Fruit fly (Drosophila melanogaster) whole organism, embryonic: ENCODE measurements around the gene SoYb.

Experiments used
- Aef1 ChIP-seq: fragments of 200-800 bp; sonication (Bioruptor generic); IDR thresholded peaks from 3 replicates; pipeline ENCODE4 v1.3.6; 2022; ENCODE audit warnings: missing biosample characterization, missing genetic modification characterization
- Atf3 ChIP-seq: fragments of 200-800 bp; sonication (Bioruptor generic); optimal IDR thresholded peaks from 3 replicates; lab custom pipeline; 2016; ENCODE audit warnings: missing biosample characterization, missing genetic modification characterization
- BEAF-32 ChIP-seq: fragments of 200-800 bp; sonication (Bioruptor generic); optimal IDR thresholded peaks from 3 replicates; lab custom pipeline; 2017; ENCODE audit warnings: missing biosample characterization, missing genetic modification characterization, mild to moderate bottlenecking, moderate library complexity, missing genetic modification reagents
- Blimp-1 ChIP-seq: fragments of 200-800 bp; sonication (Bioruptor generic); optimal IDR thresholded peaks from 3 replicates; lab custom pipeline; 2018; ENCODE audit warnings: missing biosample characterization, missing genetic modification characterization, mild to moderate bottlenecking, moderate library complexity, missing genetic modification reagents
- CG13624 ChIP-seq: fragments of 200-800 bp; sonication (Bioruptor generic); optimal IDR thresholded peaks from 2 replicates; lab custom pipeline; 2016; ENCODE audit warnings: missing biosample characterization, missing genetic modification characterization
- CG15479 ChIP-seq: fragments of 200-800 bp; sonication (Bioruptor generic); optimal IDR thresholded peaks from 3 replicates; lab custom pipeline; 2019; ENCODE audit warnings: missing biosample characterization, mild to moderate bottlenecking, missing genetic modification characterization, moderate library complexity
- CG15601 ChIP-seq: fragments of 200-800 bp; sonication (Bioruptor generic); optimal IDR thresholded peaks from 3 replicates; lab custom pipeline; 2019; ENCODE audit warnings: missing biosample characterization, mild to moderate bottlenecking, missing genetic modification characterization, moderate library complexity
- CG16779 ChIP-seq: fragments of 200-800 bp; sonication (Bioruptor generic); IDR thresholded peaks from 2 replicates; pipeline ENCODE4 v1.3.6; 2022; ENCODE audit warnings: missing biosample characterization, missing genetic modification characterization
- CG16815 ChIP-seq: fragments of 200-800 bp; sonication (Bioruptor generic); optimal IDR thresholded peaks from 3 replicates; lab custom pipeline; 2017; ENCODE audit warnings: missing biosample characterization, mild to moderate bottlenecking, missing genetic modification characterization
- CG17361 ChIP-seq: fragments of 200-800 bp; sonication (Bioruptor generic); IDR thresholded peaks from 3 replicates; pipeline ENCODE4 v1.3.6; 2022; ENCODE audit warnings: missing biosample characterization, missing genetic modification characterization
- CG17612 ChIP-seq: fragments of 200-800 bp; sonication (Bioruptor generic); IDR thresholded peaks from 2 replicates; pipeline ENCODE4 v1.3.6; 2022; ENCODE audit warnings: missing biosample characterization, missing genetic modification characterization
- CG18262 ChIP-seq: fragments of 200-800 bp; optimal IDR thresholded peaks from 3 replicates; lab custom pipeline; 2019; ENCODE audit warnings: missing biosample characterization, mild to moderate bottlenecking, missing genetic modification characterization, moderate library complexity
- CG18764 ChIP-seq: fragments of 200-800 bp; sonication (Bioruptor generic); optimal IDR thresholded peaks from 3 replicates; lab custom pipeline; 2016; ENCODE audit warnings: missing biosample characterization, missing genetic modification characterization
- CG2199 ChIP-seq: fragments of 200-800 bp; sonication (Bioruptor generic); IDR thresholded peaks from 3 replicates; pipeline ENCODE4 v1.3.6; 2022; ENCODE audit warnings: missing biosample characterization, missing genetic modification characterization
- CG5245 ChIP-seq: fragments of 200-800 bp; sonication (Bioruptor generic); optimal IDR thresholded peaks from 3 replicates; lab custom pipeline; 2016; ENCODE audit warnings: missing biosample characterization, missing genetic modification characterization
- CG6683 ChIP-seq: fragments of 200-800 bp; sonication (Bioruptor generic); optimal IDR thresholded peaks from 2 replicates; lab custom pipeline; 2017; ENCODE audit warnings: missing biosample characterization, mild to moderate bottlenecking, missing genetic modification characterization, missing genetic modification reagents
- CG6765 ChIP-seq: fragments of 200-800 bp; sonication (Bioruptor generic); optimal IDR thresholded peaks from 3 replicates; lab custom pipeline; 2017; ENCODE audit warnings: missing biosample characterization, mild to moderate bottlenecking, missing genetic modification characterization
- CG8944 ChIP-seq: fragments of 200-800 bp; sonication (Bioruptor generic); optimal IDR thresholded peaks from 3 replicates; lab custom pipeline; 2016; ENCODE audit warnings: missing biosample characterization, missing genetic modification characterization
- CG9797 ChIP-seq: fragments of 200-800 bp; sonication (Bioruptor generic); optimal IDR thresholded peaks from 3 replicates; lab custom pipeline; 2018; ENCODE audit warnings: missing biosample characterization, mild to moderate bottlenecking, missing genetic modification characterization
- CHES-1-like ChIP-seq: fragments of 200-800 bp; sonication (Bioruptor generic); optimal IDR thresholded peaks from 2 replicates; lab custom pipeline; 2016; ENCODE audit warnings: missing biosample characterization, missing genetic modification characterization
- CkIIα-i1 ChIP-seq: fragments of 200-800 bp; sonication (Bioruptor generic); IDR thresholded peaks from 2 replicates; pipeline ENCODE4 v1.3.6; 2022; ENCODE audit warnings: missing biosample characterization, missing genetic modification characterization
- D ChIP-seq, 2 experiments: fragments of 200-800 bp in 1 of 2; fragments of >200 bp in 1 of 2; sonication (Bioruptor generic) in 1 of 2; optimal IDR thresholded peaks; 2 replicates in 1 of 2; 3 replicates in 1 of 2; lab custom pipeline; 2017; ENCODE audit warnings: mild to moderate bottlenecking in 1 of 2, missing biosample characterization in 1 of 2, missing genetic modification characterization in 1 of 2, missing genetic modification reagents in 1 of 2
- Dek ChIP-seq: fragments of 200-800 bp; sonication (Bioruptor generic); optimal IDR thresholded peaks from 3 replicates; lab custom pipeline; 2019; ENCODE audit warnings: missing biosample characterization, mild to moderate bottlenecking, missing genetic modification characterization, moderate library complexity
- Dip2 ChIP-seq: fragments of 200-800 bp; sonication (Bioruptor generic); IDR thresholded peaks from 2 replicates; pipeline ENCODE4 v1.3.6; 2022; ENCODE audit warnings: missing biosample characterization, missing genetic modification characterization
- Dll ChIP-seq: fragments of 200-800 bp; sonication (Bioruptor generic); IDR thresholded peaks from 4 replicates; pipeline ENCODE4 v1.3.6; 2022; ENCODE audit warnings: missing biosample characterization, missing genetic modification characterization; ENCODE audit not compliant: partially characterized antibody
- HmgD ChIP-seq: fragments of 200-800 bp; sonication (Bioruptor generic); optimal IDR thresholded peaks from 3 replicates; lab custom pipeline; 2016; ENCODE audit warnings: missing biosample characterization, missing genetic modification characterization
- Ssrp ChIP-seq: fragments of 200-800 bp; sonication (Bioruptor generic); optimal IDR thresholded peaks from 2 replicates; lab custom pipeline; 2018; ENCODE audit warnings: missing biosample characterization, mild to moderate bottlenecking, missing genetic modification characterization, moderate library complexity
- TFAM ChIP-seq: fragments of 200-800 bp; sonication (Bioruptor generic); optimal IDR thresholded peaks from 2 replicates; lab custom pipeline; 2017; ENCODE audit warnings: missing biosample characterization, missing genetic modification characterization, inconsistent platforms
- Xrp1 ChIP-seq: fragments of 200-800 bp; sonication (Bioruptor generic); IDR thresholded peaks from 2 replicates; pipeline ENCODE4 v1.3.6; 2022; ENCODE audit warnings: missing biosample characterization, missing genetic modification characterization
- ac ChIP-seq: fragments of 200-800 bp; sonication (Bioruptor generic); optimal IDR thresholded peaks from 3 replicates; lab custom pipeline; 2017; ENCODE audit warnings: missing biosample characterization, mild to moderate bottlenecking, missing genetic modification characterization
- ara ChIP-seq: fragments of 200-800 bp; sonication (Bioruptor generic); IDR thresholded peaks from 2 replicates; pipeline ENCODE4 v1.3.6; 2022; ENCODE audit warnings: missing biosample characterization, missing genetic modification characterization
- chn ChIP-seq: fragments of 200-800 bp; sonication (Bioruptor generic); optimal IDR thresholded peaks from 2 replicates; lab custom pipeline; 2016; ENCODE audit warnings: missing biosample characterization, missing genetic modification characterization
- crc ChIP-seq: fragments of 200-800 bp; sonication (Bioruptor generic); optimal IDR thresholded peaks from 2 replicates; lab custom pipeline; 2016; ENCODE audit warnings: missing biosample characterization, missing genetic modification characterization
- croc ChIP-seq: fragments of 200-800 bp; sonication (Bioruptor generic); conservative IDR thresholded peaks from 3 replicates; pipeline ENCODE4 v1.3.6; 2022; ENCODE audit warnings: missing biosample characterization, missing genetic modification characterization
- dmrt11E ChIP-seq: fragments of 200-800 bp; sonication (Bioruptor generic); optimal IDR thresholded peaks from 3 replicates; lab custom pipeline; 2018; ENCODE audit warnings: missing biosample characterization, mild to moderate bottlenecking, missing genetic modification characterization, moderate library complexity
- exex ChIP-seq: fragments of 200-800 bp; sonication (Bioruptor generic); optimal IDR thresholded peaks from 4 replicates; lab custom pipeline; 2018; ENCODE audit warnings: missing biosample characterization, mild to moderate bottlenecking, missing genetic modification characterization, moderate library complexity
- grau ChIP-seq: fragments of 200-800 bp; optimal IDR thresholded peaks from 3 replicates; lab custom pipeline; 2019; ENCODE audit warnings: missing biosample characterization, mild to moderate bottlenecking, missing genetic modification characterization, moderate library complexity
- grn ChIP-seq: fragments of 200-800 bp; sonication (Bioruptor generic); optimal IDR thresholded peaks from 3 replicates; lab custom pipeline; 2017; ENCODE audit warnings: missing biosample characterization, missing genetic modification characterization
- jigr1 ChIP-seq: fragments of 200-800 bp; sonication (Bioruptor generic); IDR thresholded peaks from 3 replicates; pipeline ENCODE4 v1.3.6; 2022; ENCODE audit warnings: missing biosample characterization, missing genetic modification characterization
- klu ChIP-seq: fragments of 200-800 bp; sonication (Bioruptor generic); IDR thresholded peaks from 2 replicates; pipeline ENCODE4 v1.3.6; 2022; ENCODE audit warnings: missing biosample characterization, missing genetic modification characterization
- knrl ChIP-seq: fragments of 200-800 bp; sonication (Bioruptor generic); IDR thresholded peaks from 3 replicates; pipeline ENCODE4 v1.3.6; 2022; ENCODE audit warnings: missing biosample characterization, missing genetic modification characterization; ENCODE audit not compliant: partially characterized antibody
- lov ChIP-seq, 2 experiments: fragments of 200-800 bp in 1 of 2; fragments of >200 bp in 1 of 2; sonication (Bioruptor generic) in 1 of 2; IDR thresholded peaks in 1 of 2; optimal IDR thresholded peaks in 1 of 2; 2 replicates in 1 of 2; 3 replicates in 1 of 2; pipeline versions ENCODE4 v1.3.6 to Lab custom; 2017 to 2022; ENCODE audit warnings: missing biosample characterization in 1 of 2, missing genetic modification characterization in 1 of 2
- nmo ChIP-seq: fragments of 200-800 bp; sonication (Bioruptor generic); optimal IDR thresholded peaks from 2 replicates; lab custom pipeline; 2018; ENCODE audit warnings: missing biosample characterization, mild to moderate bottlenecking, missing genetic modification characterization, moderate library complexity
- odd ChIP-seq: fragments of 200-800 bp; sonication (Bioruptor generic); optimal IDR thresholded peaks from 2 replicates; lab custom pipeline; 2017; ENCODE audit warnings: missing biosample characterization, mild to moderate bottlenecking, missing genetic modification characterization
- org-1 ChIP-seq: fragments of 200-800 bp; sonication (Bioruptor generic); optimal IDR thresholded peaks from 2 replicates; lab custom pipeline; 2017; ENCODE audit warnings: missing biosample characterization, missing genetic modification characterization
- pita ChIP-seq: fragments of 200-800 bp; sonication (Bioruptor generic); optimal IDR thresholded peaks from 2 replicates; lab custom pipeline; 2017; ENCODE audit warnings: missing biosample characterization, mild to moderate bottlenecking, missing genetic modification characterization
- pnt ChIP-seq: fragments of 200-800 bp; sonication (Bioruptor generic); optimal IDR thresholded peaks from 3 replicates; lab custom pipeline; 2016; ENCODE audit warnings: missing biosample characterization, missing genetic modification characterization
- psq ChIP-seq: fragments of 200-800 bp; sonication (Bioruptor generic); optimal IDR thresholded peaks from 2 replicates; lab custom pipeline; 2017; ENCODE audit warnings: missing biosample characterization, missing genetic modification characterization
- sr ChIP-seq: fragments of 200-800 bp; sonication (Bioruptor generic); IDR thresholded peaks from 3 replicates; pipeline ENCODE4 v1.3.6; 2022; ENCODE audit warnings: missing biosample characterization, missing genetic modification characterization
- trh ChIP-seq: fragments of 200-800 bp; sonication (Bioruptor generic); optimal IDR thresholded peaks from 2 replicates; lab custom pipeline; 2016; ENCODE audit warnings: missing biosample characterization, missing genetic modification characterization
- vvl ChIP-seq: fragments of 200-800 bp; sonication (Bioruptor generic); IDR thresholded peaks from 2 replicates; pipeline ENCODE4 v1.3.6; 2022; ENCODE audit warnings: missing biosample characterization, missing genetic modification characterization

SoYb gene

DNA sequence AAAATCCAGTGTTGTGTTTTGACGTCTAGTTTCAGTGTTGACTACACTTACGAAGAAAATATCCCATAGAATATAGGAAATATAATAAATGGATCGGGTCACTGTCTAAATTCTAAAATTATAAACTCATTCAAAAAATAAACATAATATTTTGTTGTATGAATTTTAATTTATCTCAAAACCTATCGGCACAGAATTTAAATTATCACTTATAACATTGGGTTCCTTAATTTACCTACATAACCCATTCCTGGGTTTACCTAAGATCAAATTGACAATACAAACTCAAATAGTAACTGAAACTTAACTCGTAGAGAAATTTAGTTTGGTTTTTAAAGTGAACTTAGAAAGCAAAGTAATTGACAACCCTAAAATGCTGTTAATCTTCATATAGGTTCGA, 6.0 kb downstream of the SoYb start (continued):
- TF ChIP-seq odd (GFP tag; lab: Kevin White, UChicago) (no peak), exex (no peak), CG5245 (GFP tag; lab: Kevin White, UChicago) (no peak), Ssrp (tag; lab: Kevin White, UChicago) (peak; percentile 46), CG16815 (GFP tag; lab: Kevin White, UChicago) (peak; percentile 40), CG15601 (tag; lab: Kevin White, UChicago) (peak; percentile 29), Blimp-1 (GFP tag; lab: Kevin White, UChicago) (no peak), CHES-1-like (GFP tag; lab: Kevin White, UChicago) (no peak), CG6765 (no peak), pita (GFP tag; lab: Kevin White, UChicago) (no peak), pnt (GFP tag; lab: Kevin White, UChicago) (peak; percentile 11), klu (no peak), CkIIα-i1 (no peak), D (optimal IDR thresholded peaks at IDR 0.05; lab: Kevin White, UChicago) (no peak), D (GFP tag; optimal IDR thresholded peaks at IDR 0.05; lab: Kevin White, UChicago) (no peak), nmo (GFP tag; lab: Kevin White, UChicago) (peak; percentile 34), psq (no peak), BEAF-32 (GFP tag; lab: Kevin White, UChicago) (peak; percentile 14), CG18764 (GFP tag; lab: Kevin White, UChicago) (no peak), lov (optimal IDR thresholded peaks at IDR 0.05; lab: Kevin White, UChicago) (no peak), lov (GFP tag; IDR thresholded peaks at IDR 0.05; lab: Robert Waterston, UW) (no peak), CG6683 (GFP tag; lab: Kevin White, UChicago) (no peak), grau (tag; lab: Kevin White, UChicago) (peak; percentile 35), sr (GFP tag; lab: Robert Waterston, UW) (no peak), TFAM (no peak), Dip2 (no peak), knrl (no peak), chn (no peak), ara (no peak), dmrt11E (tag; lab: Kevin White, UChicago) (peak; percentile 51), vvl (GFP tag; lab: Robert Waterston, UW) (no peak), CG17612 (GFP tag; lab: Robert Waterston, UW) (no peak), trh (GFP tag; lab: Kevin White, UChicago) (no peak), jigr1 (GFP tag; lab: Robert Waterston, UW) (no peak), Atf3 (no peak), CG13624 (no peak), HmgD (GFP tag; lab: Kevin White, UChicago) (no peak), CG15479 (no peak), Aef1 (no peak), croc (GFP tag; lab: Robert Waterston, UW) (no peak), CG16779 (no peak), Xrp1 (peak; percentile 22; the same call in 1 of the 2 replicates), CG8944 (no peak), CG2199 (GFP tag; lab: Robert Waterston, UW) (no peak), crc (GFP tag; lab: Kevin White, UChicago) (no peak), CG18262 (tag; lab: Kevin White, UChicago) (peak; percentile 66), CG9797 (GFP tag; lab: Kevin White, UChicago) (no peak), ac (no peak), Dll (GFP tag; lab: Robert Waterston, UW) (no peak), Dek (no peak), org-1 (GFP tag; lab: Kevin White, UChicago) (no peak), CG17361 (GFP tag; lab: Robert Waterston, UW) (peak; percentile 48; the same call in 1 of the 3 replicates), grn (GFP tag; lab: Kevin White, UChicago) (no peak)
